Fruit fly (Drosophila melanogaster) whole organism, adult: ENCODE results near the gene E5.

Experiments
- CG11617 ChIP-seq: fragments of 200-800 bp; sonication (Bioruptor generic); optimal IDR thresholded peaks from 2 replicates; lab custom pipeline; 2017; ENCODE audit warnings: mild to moderate bottlenecking, missing biosample characterization, missing genetic modification reagents, missing genetic modification characterization
- CG12768 ChIP-seq: fragments of 200-800 bp; sonication (Bioruptor generic); optimal IDR thresholded peaks from 2 replicates; lab custom pipeline; 2017; ENCODE audit warnings: missing biosample characterization, missing genetic modification characterization, mild to moderate bottlenecking, moderate library complexity, missing genetic modification reagents
- CG14711 ChIP-seq: fragments of 200-800 bp; sonication (Bioruptor generic); optimal IDR thresholded peaks from 2 replicates; lab custom pipeline; 2018; ENCODE audit warnings: missing biosample characterization, mild to moderate bottlenecking, missing genetic modification characterization, moderate library complexity
- CG1620 ChIP-seq: fragments of 200-800 bp; sonication (Bioruptor generic); optimal IDR thresholded peaks from 2 replicates; lab custom pipeline; 2016; ENCODE audit warnings: missing biosample characterization, missing genetic modification characterization
- CG33017 ChIP-seq: fragments of 200-800 bp; sonication (Bioruptor generic); optimal IDR thresholded peaks from 2 replicates; lab custom pipeline; 2018; ENCODE audit warnings: missing biosample characterization, mild to moderate bottlenecking, missing genetic modification characterization, moderate library complexity
- CG5204 ChIP-seq: fragments of 200-800 bp; sonication (Bioruptor generic); optimal IDR thresholded peaks from 2 replicates; lab custom pipeline; 2016; ENCODE audit warnings: missing biosample characterization, missing genetic modification characterization
- CG7045 ChIP-seq: fragments of 200-800 bp; sonication (Bioruptor generic); optimal IDR thresholded peaks from 2 replicates; lab custom pipeline; 2017; ENCODE audit warnings: missing biosample characterization, mild to moderate bottlenecking, missing genetic modification characterization
- CG7101 ChIP-seq: fragments of 200-800 bp; sonication (Bioruptor generic); optimal IDR thresholded peaks from 2 replicates; lab custom pipeline; 2018; ENCODE audit warnings: missing biosample characterization, mild to moderate bottlenecking, missing genetic modification characterization, moderate library complexity
- Clk ChIP-seq: fragments of 200-800 bp; sonication (Bioruptor generic); optimal IDR thresholded peaks from 2 replicates; lab custom pipeline; 2017; ENCODE audit warnings: missing biosample characterization, missing genetic modification characterization
- Crg-1 ChIP-seq: fragments of 200-800 bp; sonication (Bioruptor generic); optimal IDR thresholded peaks from 2 replicates; lab custom pipeline; 2016; ENCODE audit warnings: missing biosample characterization, missing genetic modification characterization
- Hr96 ChIP-seq: fragments of 200-800 bp; sonication (Bioruptor generic); optimal IDR thresholded peaks from 2 replicates; lab custom pipeline; 2016; ENCODE audit warnings: missing biosample characterization, missing genetic modification characterization
- Mnt ChIP-seq: fragments of 200-800 bp; sonication (Bioruptor generic); optimal IDR thresholded peaks from 2 replicates; lab custom pipeline; 2016; ENCODE audit warnings: missing biosample characterization, mild to moderate bottlenecking, missing genetic modification characterization
- bab1 ChIP-seq: fragments of 200-800 bp; sonication (Bioruptor generic); optimal IDR thresholded peaks from 3 replicates; lab custom pipeline; 2019; ENCODE audit warnings: missing biosample characterization, mild to moderate bottlenecking, missing genetic modification characterization, moderate library complexity
- cic ChIP-seq: fragments of 200-800 bp; sonication (Bioruptor generic); optimal IDR thresholded peaks from 2 replicates; lab custom pipeline; 2017; ENCODE audit warnings: missing biosample characterization, mild to moderate bottlenecking, missing genetic modification characterization, moderate library complexity
- cnc ChIP-seq, 2 experiments: fragments of >200 bp; optimal IDR thresholded peaks; 2 replicates each; lab custom pipeline; 2017
- kay ChIP-seq: fragments of 200-800 bp; sonication (Bioruptor generic); peaks from one replicate; lab custom pipeline; 2016; ENCODE audit warnings: missing biosample characterization, missing genetic modification characterization, borderline replicate concordance
- ovo ChIP-seq: fragments of 200-800 bp; sonication (Bioruptor generic); optimal IDR thresholded peaks from 2 replicates; lab custom pipeline; 2016; ENCODE audit warnings: missing biosample characterization, missing genetic modification characterization
- pad ChIP-seq: fragments of 200-800 bp; sonication (Bioruptor generic); optimal IDR thresholded peaks from 3 replicates; lab custom pipeline; 2017; ENCODE audit warnings: missing biosample characterization, missing genetic modification characterization, mild to moderate bottlenecking, moderate library complexity, missing genetic modification reagents
- tj ChIP-seq: fragments of 200-800 bp; sonication (Bioruptor generic); optimal IDR thresholded peaks from 3 replicates; lab custom pipeline; 2017; ENCODE audit warnings: missing biosample characterization, mild to moderate bottlenecking, missing genetic modification characterization, moderate library complexity
- toe ChIP-seq: fragments of 200-800 bp; sonication (Bioruptor generic); optimal IDR thresholded peaks from 2 replicates; lab custom pipeline; 2016; ENCODE audit warnings: missing biosample characterization, missing genetic modification characterization

E5 gene

DNA sequence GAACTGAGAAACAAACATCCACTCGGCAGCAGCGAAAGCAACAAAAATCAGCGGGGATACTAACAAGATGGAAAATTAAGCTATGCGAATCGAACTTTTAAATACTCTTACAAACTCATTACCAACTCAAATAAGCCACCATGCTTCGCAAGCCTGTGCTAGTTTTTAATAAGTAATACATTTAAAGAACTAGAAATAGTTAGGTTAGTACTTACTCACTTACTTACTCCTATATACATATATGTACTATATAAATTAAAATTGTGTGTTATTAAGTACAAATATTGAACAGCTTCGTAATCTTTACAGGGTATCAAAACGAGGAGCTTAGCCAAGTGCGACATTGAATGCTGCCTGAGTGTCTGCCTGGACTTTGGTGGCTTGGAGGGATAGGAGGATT, 23.7 kb downstream of the E5 start:
- no peak for TF ChIP-seq ovo (GFP tag; lab: Kevin White, UChicago)
- TF ChIP-seq kay, result no peak
- no peak for TF ChIP-seq CG14711 (tag; lab: Kevin White, UChicago)
- TF ChIP-seq Hr96 (GFP tag; lab: Kevin White, UChicago), result no peak
- no peak for TF ChIP-seq Clk (GFP tag; lab: Kevin White, UChicago)
- no peak for TF ChIP-seq Mnt (GFP tag; lab: Kevin White, UChicago)
- no peak for TF ChIP-seq bab1 (GFP tag; lab: Kevin White, UChicago)
- TF ChIP-seq CG7101 (tag; lab: Kevin White, UChicago), result no peak
- TF ChIP-seq CG1620 (GFP tag; lab: Kevin White, UChicago), result no peak
- TF ChIP-seq Crg-1 (GFP tag; lab: Kevin White, UChicago), result no peak
- no peak for TF ChIP-seq cnc (optimal IDR thresholded peaks at IDR 0.05; lab: Kevin White, UChicago)

DNA sequence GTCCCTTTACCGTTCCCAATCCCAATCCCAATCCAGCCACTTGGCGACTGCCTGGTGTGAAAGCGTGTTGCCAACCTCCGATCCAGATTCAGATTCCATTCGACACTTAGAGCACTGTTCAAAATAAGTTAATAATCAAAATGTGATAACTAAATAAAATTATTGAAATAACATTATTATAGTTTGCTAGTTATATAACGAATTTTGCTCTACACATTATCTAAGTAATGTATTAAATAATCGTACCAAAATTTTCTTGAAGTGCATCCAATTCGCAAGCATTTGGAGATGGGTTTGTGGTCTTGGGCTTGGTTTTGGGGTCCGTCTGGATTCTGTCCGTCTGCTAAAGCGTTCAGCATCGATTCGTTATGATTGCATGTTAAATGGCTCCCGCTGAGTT, 25.4 kb downstream of the E5 start:
- no peak for TF ChIP-seq tj (GFP tag; lab: Kevin White, UChicago)
- no peak for TF ChIP-seq CG7045
- no peak for TF ChIP-seq Crg-1 (GFP tag; lab: Kevin White, UChicago)
- no peak for TF ChIP-seq CG11617
- TF ChIP-seq cnc (optimal IDR thresholded peaks at IDR 0.05; lab: Kevin White, UChicago), result no peak
- TF ChIP-seq cic, result no peak
- TF ChIP-seq bab1 (GFP tag; lab: Kevin White, UChicago), result no peak
- no peak for TF ChIP-seq Mnt (GFP tag; lab: Kevin White, UChicago)
- TF ChIP-seq CG33017 (tag; lab: Kevin White, UChicago), result no peak
- TF ChIP-seq pad (GFP tag; lab: Kevin White, UChicago), result no peak
- TF ChIP-seq CG1620 (GFP tag; lab: Kevin White, UChicago), result no peak
- no peak for TF ChIP-seq Clk (GFP tag; lab: Kevin White, UChicago)
- TF ChIP-seq CG12768, result no peak
- no peak for TF ChIP-seq toe (GFP tag; lab: Kevin White, UChicago)
- no peak for TF ChIP-seq kay
- TF ChIP-seq CG14711 (tag; lab: Kevin White, UChicago), result no peak
- TF ChIP-seq ovo (GFP tag; lab: Kevin White, UChicago), result no peak
- TF ChIP-seq Hr96 (GFP tag; lab: Kevin White, UChicago), result no peak
- TF ChIP-seq CG5204 (GFP tag; lab: Kevin White, UChicago), result no peak

DNA sequence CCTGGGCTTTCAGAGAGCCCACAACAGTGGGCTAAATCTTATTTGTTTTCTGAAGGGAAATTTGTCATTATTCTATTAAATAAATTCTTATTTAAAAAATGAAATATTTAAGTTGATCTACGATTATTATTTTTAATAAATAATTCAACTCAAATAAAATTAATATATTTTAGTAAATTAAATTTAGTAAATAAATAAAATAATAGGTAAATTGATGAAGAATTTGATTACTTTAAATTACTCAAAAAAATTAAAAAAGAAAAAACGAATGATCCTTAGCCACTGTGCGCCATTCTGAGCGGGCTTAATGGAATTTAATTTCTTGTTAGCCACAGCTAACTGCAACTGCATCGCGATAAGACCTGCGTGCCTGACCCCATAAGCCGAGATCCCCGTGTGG, 26.4 kb downstream of the E5 start:
- TF ChIP-seq CG1620 (GFP tag; lab: Kevin White, UChicago) (no peak), CG5204 (GFP tag; lab: Kevin White, UChicago) (no peak), Clk (GFP tag; lab: Kevin White, UChicago) (no peak), tj (GFP tag; lab: Kevin White, UChicago) (no peak), CG7101 (tag; lab: Kevin White, UChicago) (no peak), ovo (GFP tag; lab: Kevin White, UChicago) (no peak), CG14711 (tag; lab: Kevin White, UChicago) (no peak)

DNA sequence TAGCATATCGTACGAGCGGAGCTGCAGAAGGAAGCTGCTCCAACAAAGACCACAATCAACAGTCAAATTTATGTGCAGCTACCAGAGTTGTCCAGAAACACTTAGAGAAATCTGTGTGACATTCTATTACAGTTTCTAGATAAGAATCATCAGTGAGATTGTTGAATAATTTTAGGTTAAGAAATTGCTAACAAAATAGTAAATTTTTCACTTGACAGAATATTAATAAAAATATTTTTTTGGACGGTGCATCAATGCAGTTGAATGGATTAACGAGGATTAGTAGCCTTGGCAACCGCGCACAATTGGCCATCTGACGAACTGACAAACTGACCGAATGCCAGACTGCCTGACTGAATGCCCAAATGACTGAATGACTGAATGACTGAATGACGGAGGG, 27.4 kb downstream of the E5 start:
- TF ChIP-seq Crg-1 (GFP tag; lab: Kevin White, UChicago), result no peak
- TF ChIP-seq tj (GFP tag; lab: Kevin White, UChicago), result no peak

DNA sequence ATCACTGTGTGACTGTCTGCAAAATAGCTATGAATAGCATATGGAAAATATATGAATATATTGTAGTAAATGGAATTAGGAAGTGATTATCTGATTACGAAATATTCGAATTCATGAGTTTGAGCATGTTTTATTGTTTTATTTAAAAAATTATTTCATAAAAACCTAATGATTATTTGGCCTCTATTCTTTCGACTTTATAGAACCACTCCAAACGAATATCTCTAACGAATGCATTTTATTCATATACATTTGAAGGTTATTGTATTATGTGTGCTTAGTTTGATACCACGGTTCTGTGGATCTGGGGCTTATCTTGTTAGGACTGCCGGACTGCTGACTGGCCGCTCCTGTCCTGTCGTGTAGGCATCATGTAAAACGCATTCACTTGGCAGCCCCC, 28.8 kb downstream of the E5 start:
- TF ChIP-seq CG7101 (tag; lab: Kevin White, UChicago) (no peak), toe (GFP tag; lab: Kevin White, UChicago) (no peak), CG12768 (no peak), Hr96 (GFP tag; lab: Kevin White, UChicago) (no peak), CG14711 (tag; lab: Kevin White, UChicago) (no peak), pad (GFP tag; lab: Kevin White, UChicago) (no peak), cic (no peak), CG33017 (tag; lab: Kevin White, UChicago) (no peak), cnc (optimal IDR thresholded peaks at IDR 0.05; lab: Kevin White, UChicago) (no peak), bab1 (GFP tag; lab: Kevin White, UChicago) (no peak), CG11617 (no peak), ovo (GFP tag; lab: Kevin White, UChicago) (no peak), kay (no peak), tj (GFP tag; lab: Kevin White, UChicago) (no peak), Clk (GFP tag; lab: Kevin White, UChicago) (no peak)

DNA sequence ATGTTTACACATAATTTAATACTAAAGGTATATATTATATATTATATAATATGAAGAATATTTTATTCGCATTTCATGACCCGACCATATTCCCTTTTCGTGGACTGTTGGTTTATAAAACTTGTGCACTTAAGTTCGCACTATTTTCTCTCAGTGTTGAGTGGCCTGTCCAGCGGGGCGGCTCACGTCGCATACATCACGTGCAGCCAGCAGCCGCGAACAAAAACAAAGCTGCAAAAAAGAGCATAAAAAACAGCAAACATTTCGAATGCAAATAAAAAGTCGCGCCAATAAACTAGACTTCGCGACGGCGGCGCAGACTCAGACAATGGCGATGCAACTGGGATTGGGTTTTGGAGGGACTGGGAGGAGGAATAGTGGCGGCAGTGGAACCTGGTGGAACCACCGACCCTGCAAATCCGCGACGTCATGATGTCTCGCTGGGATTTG, 29.4 kb downstream of the E5 start:
- TF ChIP-seq CG11617 (no peak), tj (GFP tag; lab: Kevin White, UChicago) (no peak), pad (GFP tag; lab: Kevin White, UChicago) (no peak), CG33017 (tag; lab: Kevin White, UChicago) (no peak)

DNA sequence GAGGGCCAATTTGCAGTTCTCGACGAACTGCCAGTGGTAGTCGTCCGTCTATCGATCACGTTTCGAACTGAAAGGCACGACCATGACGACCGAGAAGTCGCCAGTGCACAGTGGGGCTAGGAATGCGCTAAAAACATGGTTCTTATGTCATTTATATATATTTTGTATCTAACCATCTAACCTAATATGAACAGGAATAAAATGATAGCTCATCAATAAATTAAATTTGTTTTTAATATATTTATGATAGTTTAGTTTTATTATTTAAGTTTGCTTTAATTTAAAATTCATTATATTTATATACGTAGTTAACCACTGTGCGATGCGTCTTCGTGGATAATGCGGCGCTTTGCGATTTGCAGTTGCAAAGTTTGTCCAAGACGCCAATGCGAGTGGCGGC, 31.1 kb downstream of the E5 start:
- TF ChIP-seq ovo (GFP tag; lab: Kevin White, UChicago) (no peak), pad (GFP tag; lab: Kevin White, UChicago) (no peak), CG14711 (tag; lab: Kevin White, UChicago) (no peak), cnc (optimal IDR thresholded peaks at IDR 0.05; lab: Kevin White, UChicago) (no peak), CG7045 (no peak), CG33017 (tag; lab: Kevin White, UChicago) (no peak), Mnt (GFP tag; lab: Kevin White, UChicago) (no peak), CG5204 (GFP tag; lab: Kevin White, UChicago) (no peak), toe (GFP tag; lab: Kevin White, UChicago) (no peak), kay (no peak), bab1 (GFP tag; lab: Kevin White, UChicago) (no peak), CG7101 (tag; lab: Kevin White, UChicago) (no peak), Crg-1 (GFP tag; lab: Kevin White, UChicago) (no peak), Clk (GFP tag; lab: Kevin White, UChicago) (no peak), CG1620 (GFP tag; lab: Kevin White, UChicago) (no peak), CG12768 (no peak), Hr96 (GFP tag; lab: Kevin White, UChicago) (no peak), cic (no peak), tj (GFP tag; lab: Kevin White, UChicago) (no peak), CG11617 (no peak)
